Fruit fly (Drosophila melanogaster) whole organism, embryonic: ENCODE measurements around the gene CG7579.
A peak's percentile ranks its signal among the peaks of the same experiment; 100 is the strongest.

Source experiments
- Ada2b ChIP-seq: fragments of 200-800 bp; sonication (Bioruptor generic); IDR thresholded peaks from 2 replicates; pipeline ENCODE4 v1.3.6; 2022; ENCODE audit warnings: missing biosample characterization, missing genetic modification characterization
- Adf1 ChIP-seq: fragments of 200-800 bp; sonication (Bioruptor generic); IDR thresholded peaks from 2 replicates; pipeline ENCODE4 v1.3.6; 2022; ENCODE audit warnings: missing biosample characterization, missing genetic modification characterization
- Asciz ChIP-seq: fragments of 200-800 bp; sonication (Bioruptor generic); optimal IDR thresholded peaks from 2 replicates; lab custom pipeline; 2017; ENCODE audit warnings: missing biosample characterization, mild to moderate bottlenecking, missing genetic modification characterization, missing genetic modification reagents
- Atf-2 ChIP-seq: fragments of 200-800 bp; sonication (Bioruptor generic); optimal IDR thresholded peaks from 2 replicates; lab custom pipeline; 2016; ENCODE audit warnings: missing biosample characterization, missing genetic modification characterization
- BtbVII ChIP-seq: fragments of 200-800 bp; sonication (Bioruptor generic); optimal IDR thresholded peaks from 3 replicates; lab custom pipeline; 2017; ENCODE audit warnings: missing biosample characterization, mild to moderate bottlenecking, missing genetic modification characterization
- CG11085 ChIP-seq: fragments of 200-800 bp; sonication (Bioruptor generic); IDR thresholded peaks from 2 replicates; pipeline ENCODE4 v1.3.6; 2022; ENCODE audit warnings: missing biosample characterization, missing genetic modification characterization
- CG12299 ChIP-seq: fragments of 200-800 bp; sonication (Bioruptor generic); optimal IDR thresholded peaks from 2 replicates; lab custom pipeline; 2018; ENCODE audit warnings: missing biosample characterization, mild to moderate bottlenecking, missing genetic modification characterization
- CG12391 ChIP-seq: fragments of 200-800 bp; sonication (Bioruptor generic); optimal IDR thresholded peaks from 3 replicates; lab custom pipeline; 2018; ENCODE audit warnings: missing biosample characterization, mild to moderate bottlenecking, missing genetic modification characterization, moderate library complexity
- CG13123 ChIP-seq: fragments of 200-800 bp; sonication (Bioruptor generic); optimal IDR thresholded peaks from 2 replicates; lab custom pipeline; 2016; ENCODE audit warnings: missing biosample characterization, missing genetic modification characterization
- CG13287 ChIP-seq: fragments of 200-800 bp; sonication (Bioruptor generic); IDR thresholded peaks from 2 replicates; pipeline ENCODE4 v1.3.6; 2022; ENCODE audit warnings: missing biosample characterization, missing genetic modification characterization; ENCODE audit not compliant: partially characterized antibody
- CG15269 ChIP-seq: fragments of 200-800 bp; sonication (Bioruptor generic); optimal IDR thresholded peaks from 2 replicates; lab custom pipeline; 2018; ENCODE audit warnings: missing biosample characterization, mild to moderate bottlenecking, missing genetic modification characterization, moderate library complexity
- CG15601 ChIP-seq: fragments of 200-800 bp; sonication (Bioruptor generic); optimal IDR thresholded peaks from 3 replicates; lab custom pipeline; 2019; ENCODE audit warnings: missing biosample characterization, mild to moderate bottlenecking, missing genetic modification characterization, moderate library complexity
- CG1602 ChIP-seq: fragments of 200-800 bp; sonication (Bioruptor generic); optimal IDR thresholded peaks from 3 replicates; lab custom pipeline; 2016; ENCODE audit warnings: missing biosample characterization, missing genetic modification characterization
- CG1603 ChIP-seq: fragments of 200-800 bp; sonication (Bioruptor generic); optimal IDR thresholded peaks from 2 replicates; lab custom pipeline; 2019; ENCODE audit warnings: missing biosample characterization, mild to moderate bottlenecking, missing genetic modification characterization, moderate library complexity
- CG17568 ChIP-seq: fragments of 200-800 bp; sonication (Bioruptor generic); optimal IDR thresholded peaks from 2 replicates; lab custom pipeline; 2018; ENCODE audit warnings: missing biosample characterization, mild to moderate bottlenecking, missing genetic modification characterization, moderate library complexity
- CG18262 ChIP-seq: fragments of 200-800 bp; optimal IDR thresholded peaks from 3 replicates; lab custom pipeline; 2019; ENCODE audit warnings: missing biosample characterization, mild to moderate bottlenecking, missing genetic modification characterization, moderate library complexity
- CG2199 ChIP-seq: fragments of 200-800 bp; sonication (Bioruptor generic); IDR thresholded peaks from 3 replicates; pipeline ENCODE4 v1.3.6; 2022; ENCODE audit warnings: missing biosample characterization, missing genetic modification characterization
- CG3281 ChIP-seq: fragments of 200-800 bp; sonication (Bioruptor generic); optimal IDR thresholded peaks from 3 replicates; lab custom pipeline; 2017; ENCODE audit warnings: missing biosample characterization, mild to moderate bottlenecking, missing genetic modification characterization
- CG34376 ChIP-seq: fragments of 200-800 bp; sonication (Bioruptor generic); optimal IDR thresholded peaks from 2 replicates; lab custom pipeline; 2018; ENCODE audit warnings: missing biosample characterization, mild to moderate bottlenecking, missing genetic modification characterization
- CG4730 ChIP-seq: fragments of 200-800 bp; sonication (Bioruptor generic); IDR thresholded peaks from 2 replicates; pipeline ENCODE4 v1.3.6; 2022; ENCODE audit warnings: missing biosample characterization, missing genetic modification characterization
- CG5953 ChIP-seq: fragments of 200-800 bp; sonication (Bioruptor generic); IDR thresholded peaks from 2 replicates; pipeline ENCODE4 v1.3.6; 2022; ENCODE audit warnings: missing biosample characterization, missing genetic modification characterization
- CG7745 ChIP-seq: fragments of 200-800 bp; sonication (Bioruptor generic); optimal IDR thresholded peaks from 2 replicates; lab custom pipeline; 2018; ENCODE audit warnings: missing biosample characterization, mild to moderate bottlenecking, missing genetic modification characterization, moderate library complexity
- Dbx ChIP-seq: fragments of 200-800 bp; sonication (Bioruptor generic); IDR thresholded peaks from 3 replicates; pipeline ENCODE4 v1.3.6; 2022; ENCODE audit warnings: missing biosample characterization, missing genetic modification characterization
- Dek ChIP-seq: fragments of 200-800 bp; sonication (Bioruptor generic); optimal IDR thresholded peaks from 3 replicates; lab custom pipeline; 2019; ENCODE audit warnings: missing biosample characterization, mild to moderate bottlenecking, missing genetic modification characterization, moderate library complexity
- Dfd ChIP-seq, 2 experiments: fragments of >200 bp; optimal IDR thresholded peaks; 2 replicates each; lab custom pipeline; 2017; ENCODE audit warnings: missing biosample characterization in 2 of 2, missing genetic modification characterization in 2 of 2
- Ets65A ChIP-seq: fragments of 200-800 bp; sonication (Bioruptor generic); peaks from one replicate; lab custom pipeline; 2016; ENCODE audit warnings: missing biosample characterization, missing genetic modification characterization
- Fer1 ChIP-seq: fragments of 200-800 bp; sonication (Bioruptor generic); optimal IDR thresholded peaks from 2 replicates; lab custom pipeline; 2017; ENCODE audit warnings: missing biosample characterization, mild to moderate bottlenecking, missing genetic modification characterization
- HLHmδ ChIP-seq: fragments of 200-800 bp; sonication (Bioruptor generic); optimal IDR thresholded peaks from 2 replicates; lab custom pipeline; 2018; ENCODE audit warnings: missing biosample characterization, mild to moderate bottlenecking, missing genetic modification characterization, moderate library complexity
- Jarid2 ChIP-seq: fragments of 200-800 bp; sonication (Bioruptor generic); optimal IDR thresholded peaks from 3 replicates; lab custom pipeline; 2017; ENCODE audit warnings: mild to moderate bottlenecking, missing biosample characterization, missing genetic modification reagents, missing genetic modification characterization
- Kr ChIP-seq: fragments of 200-800 bp; sonication (Bioruptor generic); optimal IDR thresholded peaks from 2 replicates; lab custom pipeline; 2017; ENCODE audit warnings: missing biosample characterization, mild to moderate bottlenecking, missing genetic modification characterization
- NC2β ChIP-seq: fragments of 200-800 bp; sonication (Bioruptor generic); optimal IDR thresholded peaks from 2 replicates; lab custom pipeline; 2016; ENCODE audit warnings: missing biosample characterization, missing genetic modification characterization
- NFAT ChIP-seq: fragments of 200-800 bp; sonication (Bioruptor generic); IDR thresholded peaks from 2 replicates; pipeline ENCODE4 v1.3.6; 2022; ENCODE audit warnings: missing biosample characterization, missing genetic modification characterization
- NfI ChIP-seq: fragments of 200-800 bp; sonication (Bioruptor generic); optimal IDR thresholded peaks from 3 replicates; lab custom pipeline; 2018; ENCODE audit warnings: missing biosample characterization, mild to moderate bottlenecking, missing genetic modification characterization, moderate library complexity
- Rx ChIP-seq: fragments of 200-800 bp; sonication (Bioruptor generic); IDR thresholded peaks from 2 replicates; pipeline ENCODE4 v1.3.6; 2022; ENCODE audit warnings: missing biosample characterization, missing genetic modification characterization
- Side ChIP-seq: fragments of 200-800 bp; sonication (Bioruptor generic); optimal IDR thresholded peaks from 2 replicates; lab custom pipeline; 2016; ENCODE audit warnings: missing biosample characterization, missing genetic modification characterization
- Trl ChIP-seq, 3 experiments: fragments of >200 bp in 2 of 3; fragments of 200-800 bp in 1 of 3; sonication (Bioruptor generic) in 1 of 3; optimal IDR thresholded peaks; 2 replicates in 1 of 3; 3 replicates in 2 of 3; lab custom pipeline; 2016 to 2017; ENCODE audit warnings: missing biosample characterization in 1 of 3, missing genetic modification characterization in 1 of 3
- bab2 ChIP-seq: fragments of 200-800 bp; sonication (Bioruptor generic); optimal IDR thresholded peaks from 2 replicates; lab custom pipeline; 2016; ENCODE audit warnings: missing biosample characterization, missing genetic modification characterization
- gcm ChIP-seq: fragments of 200-800 bp; sonication (Bioruptor generic); optimal IDR thresholded peaks from 2 replicates; lab custom pipeline; 2019; ENCODE audit warnings: missing biosample characterization, mild to moderate bottlenecking, missing genetic modification characterization, moderate library complexity
- oc ChIP-seq: fragments of 200-800 bp; sonication (Bioruptor generic); optimal IDR thresholded peaks from 2 replicates; lab custom pipeline; 2018; ENCODE audit warnings: missing biosample characterization, mild to moderate bottlenecking, missing genetic modification characterization, moderate library complexity
- onecut ChIP-seq: fragments of 200-800 bp; sonication (Bioruptor generic); IDR thresholded peaks from 2 replicates; pipeline ENCODE4 v1.3.6; 2022; ENCODE audit warnings: missing biosample characterization, missing genetic modification characterization
- pfk ChIP-seq: fragments of 200-800 bp; sonication (Bioruptor generic); optimal IDR thresholded peaks from 2 replicates; lab custom pipeline; 2018; ENCODE audit warnings: missing biosample characterization, mild to moderate bottlenecking, missing genetic modification characterization, moderate library complexity
- pros ChIP-seq: fragments of 200-800 bp; sonication (Bioruptor generic); optimal IDR thresholded peaks from 3 replicates; lab custom pipeline; 2019; ENCODE audit warnings: missing biosample characterization, mild to moderate bottlenecking, missing genetic modification characterization, moderate library complexity
- psq ChIP-seq: fragments of 200-800 bp; sonication (Bioruptor generic); optimal IDR thresholded peaks from 2 replicates; lab custom pipeline; 2017; ENCODE audit warnings: missing biosample characterization, missing genetic modification characterization
- scrt ChIP-seq: fragments of 200-800 bp; sonication (Bioruptor generic); optimal IDR thresholded peaks from 2 replicates; lab custom pipeline; 2018; ENCODE audit warnings: missing biosample characterization, mild to moderate bottlenecking, missing genetic modification characterization, moderate library complexity
- slou ChIP-seq: fragments of 200-800 bp; sonication (Bioruptor generic); optimal IDR thresholded peaks from 3 replicates; lab custom pipeline; 2016; ENCODE audit warnings: missing biosample characterization, missing genetic modification characterization
- sna ChIP-seq: fragments of 200-800 bp; sonication (Bioruptor generic); IDR thresholded peaks from 2 replicates; pipeline ENCODE4 v1.3.6; 2022; ENCODE audit warnings: missing biosample characterization, missing genetic modification characterization; ENCODE audit not compliant: partially characterized antibody
- so ChIP-seq: fragments of 200-800 bp; sonication (Bioruptor generic); IDR thresholded peaks from 3 replicates; pipeline ENCODE4 v1.3.6; 2022; ENCODE audit warnings: missing biosample characterization, missing genetic modification characterization
- stwl ChIP-seq: fragments of 200-800 bp; sonication (Bioruptor generic); optimal IDR thresholded peaks from 3 replicates; lab custom pipeline; 2018; ENCODE audit warnings: missing biosample characterization, mild to moderate bottlenecking, missing genetic modification characterization, moderate library complexity
- vfl ChIP-seq: fragments of 200-800 bp; sonication (Bioruptor generic); optimal IDR thresholded peaks from 2 replicates; lab custom pipeline; 2016; ENCODE audit warnings: missing biosample characterization, missing genetic modification characterization
- vvl ChIP-seq: fragments of 200-800 bp; sonication (Bioruptor generic); IDR thresholded peaks from 2 replicates; pipeline ENCODE4 v1.3.6; 2022; ENCODE audit warnings: missing biosample characterization, missing genetic modification characterization

CG7579 gene

dm6 chr3L:15728195-15728594 lies 45.0 kb upstream of the CG7579 start, which contains the start of gene comm (continued):
- no peak for TF ChIP-seq CG5953
- TF ChIP-seq CG15269 (tag; lab: Kevin White, UChicago), result peak; percentile 38
- peak; percentile 91; the same call in 2 of the 3 replicates for TF ChIP-seq CG2199
- peak; percentile 46; the same call in 1 of the 2 replicates for TF ChIP-seq sna
- TF ChIP-seq Ets65A (GFP tag; lab: Kevin White, UChicago), result no peak
- no peak for TF ChIP-seq CG4730 (GFP tag; lab: Robert Waterston, UW)
- TF ChIP-seq Rx (GFP tag; lab: Robert Waterston, UW), result no peak
- peak; percentile 38 for TF ChIP-seq pros (GFP tag; lab: Kevin White, UChicago)
- no peak for TF ChIP-seq slou (GFP tag; lab: Kevin White, UChicago)
- peak; percentile 26 for TF ChIP-seq CG15601
- no peak for TF ChIP-seq NC2β (GFP tag; lab: Kevin White, UChicago)
- TF ChIP-seq Atf-2 (GFP tag; lab: Kevin White, UChicago), result no peak
- peak; percentile 21 for TF ChIP-seq CG3281
- TF ChIP-seq CG13287 (GFP tag; lab: Robert Waterston, UW), result peak; percentile 70; the same call in 1 of the 2 replicates
- peak; percentile 45 for TF ChIP-seq CG34376 (GFP tag; lab: Kevin White, UChicago)
- 0 out of 2 replicates have a peak, but pooled peaks have one; percentile 16 for TF ChIP-seq NFAT (GFP tag; lab: Robert Waterston, UW)
- peak; percentile 27 for TF ChIP-seq CG1603 (tag; lab: Kevin White, UChicago)
- peak; percentile 26 for TF ChIP-seq pfk (GFP tag; lab: Kevin White, UChicago)
- peak; percentile 31; the same call in 1 of the 3 replicates for TF ChIP-seq Dbx (GFP tag; lab: Robert Waterston, UW)
- no peak for TF ChIP-seq psq (GFP tag; lab: Kevin White, UChicago)
- TF ChIP-seq NfI (GFP tag; lab: Kevin White, UChicago), result peak; percentile 24
- peak; percentile 65 for TF ChIP-seq gcm
- no peak for TF ChIP-seq Dfd (GFP tag; optimal IDR thresholded peaks at IDR 0.05; lab: Kevin White, UChicago)
- TF ChIP-seq CG12299 (tag; lab: Kevin White, UChicago), result peak; percentile 32
- peak; percentile 45 for TF ChIP-seq scrt (GFP tag; lab: Kevin White, UChicago)
- peak; percentile 9 for TF ChIP-seq Kr (GFP tag; lab: Kevin White, UChicago)
- peak; percentile 3 for TF ChIP-seq Side (GFP tag; lab: Kevin White, UChicago)
- TF ChIP-seq bab2 (GFP tag; lab: Kevin White, UChicago), result no peak
- TF ChIP-seq oc (tag; lab: Kevin White, UChicago), result peak; percentile 52
- TF ChIP-seq Dek (tag; lab: Kevin White, UChicago), result peak; percentile 5
- TF ChIP-seq CG12391 (tag; lab: Kevin White, UChicago), result peak; percentile 10
- no peak for TF ChIP-seq CG11085 (GFP tag; lab: Robert Waterston, UW)
- TF ChIP-seq CG18262 (tag; lab: Kevin White, UChicago), result peak; percentile 25
- no peak for TF ChIP-seq CG13123 (GFP tag; lab: Kevin White, UChicago)
- TF ChIP-seq Jarid2 (GFP tag; lab: Kevin White, UChicago), result peak; percentile 100
- TF ChIP-seq stwl (tag; lab: Kevin White, UChicago), result no peak
- TF ChIP-seq Adf1 (GFP tag; lab: Robert Waterston, UW), result no peak; the same call in 1 of the 2 replicates
- TF ChIP-seq Trl (optimal IDR thresholded peaks at IDR 0.05; lab: Kevin White, UChicago), result peak; percentile 60 to 70
- TF ChIP-seq Trl (GFP tag; optimal IDR thresholded peaks at IDR 0.05; lab: Kevin White, UChicago), result peak; percentile 38
- 0 out of 2 replicates have a peak, but pooled peaks have one; percentile 41 for TF ChIP-seq onecut (GFP tag; lab: Robert Waterston, UW)
- peak; percentile 83 for TF ChIP-seq HLHmδ
- peak; percentile 62 for TF ChIP-seq Fer1 (GFP tag; lab: Kevin White, UChicago)
- no peak for TF ChIP-seq Ada2b (GFP tag; lab: Robert Waterston, UW)
- no peak for TF ChIP-seq Asciz (GFP tag; lab: Kevin White, UChicago)
- no peak for TF ChIP-seq CG1602
- peak; percentile 41 for TF ChIP-seq CG7745 (tag; lab: Kevin White, UChicago)
- TF ChIP-seq vfl (GFP tag; lab: Kevin White, UChicago), result no peak
- TF ChIP-seq CG17568, result peak; percentile 33
- 0 out of 3 replicates have a peak, but pooled peaks have one; percentile 70 for TF ChIP-seq so (GFP tag; lab: Robert Waterston, UW)
- TF ChIP-seq vvl (GFP tag; lab: Robert Waterston, UW), result peak; percentile 82
- TF ChIP-seq BtbVII, result peak; percentile 5
